Fruit fly (Drosophila melanogaster): ENCODE data around the gene Tango4.
A peak's percentile ranks its signal among the peaks of the same experiment; 100 is the strongest.

Gene Tango4

DNA sequence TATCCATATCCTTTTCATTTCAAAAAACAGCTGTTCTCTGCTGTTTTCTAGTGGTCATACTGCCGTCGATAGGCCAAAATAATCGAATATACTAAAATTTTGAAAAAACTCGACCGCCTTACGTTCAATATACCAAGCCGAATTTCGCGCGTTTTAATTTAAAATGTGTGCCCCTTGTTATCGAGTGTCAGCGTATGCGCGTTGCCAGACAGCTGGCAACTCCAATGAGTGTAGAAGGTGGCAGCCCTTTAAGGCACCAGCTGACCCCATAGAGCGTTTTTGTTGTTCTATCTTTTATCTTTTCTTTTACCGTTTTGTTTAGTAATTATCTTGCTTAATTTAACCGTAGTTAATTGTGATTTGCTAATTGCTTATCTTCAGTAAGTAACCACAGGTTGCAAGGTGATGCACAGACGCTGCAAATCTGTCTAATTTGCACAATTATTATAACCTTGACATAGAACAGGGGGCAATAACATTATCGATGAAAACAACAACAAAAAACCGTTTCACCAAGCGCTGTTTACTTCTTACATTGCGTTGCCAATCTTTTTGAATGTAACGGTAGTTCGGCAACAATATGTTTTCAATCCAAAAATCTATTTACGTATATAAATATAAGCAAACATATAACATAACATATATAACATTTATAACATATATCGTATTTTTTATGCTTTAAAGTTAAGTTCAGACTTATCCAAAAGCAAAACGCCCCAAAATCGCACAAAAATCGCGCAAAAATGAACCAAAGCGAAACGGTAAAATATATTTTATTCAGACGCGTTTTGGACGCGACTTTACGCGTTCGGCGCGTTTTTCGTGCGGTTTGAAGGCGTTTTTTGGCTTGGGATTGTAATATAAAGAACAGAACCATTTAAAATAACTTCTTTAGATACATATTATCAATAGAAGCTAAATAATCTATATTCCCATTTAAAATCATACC is 8.4 kb upstream of the Tango4 start, which contains the start of the genes CG1492 and regucalcin (continued):
- TF ChIP-seq Side (GFP tag; optimal IDR thresholded peaks at IDR 0.05) (no peak), bbx (GFP tag; IDR thresholded peaks at IDR 0.05; ENCODE audit: partially characterized antibody) (peak; percentile 32; the same call in 1 of the 2 replicates), Blimp-1 (GFP tag; optimal IDR thresholded peaks at IDR 0.05) (no peak), CG11398 (GFP tag; optimal IDR thresholded peaks at IDR 0.05) (no peak), gem (tag; optimal IDR thresholded peaks at IDR 0.05) (no peak), CG3407 (GFP tag; optimal IDR thresholded peaks at IDR 0.05) (no peak), CG17612 (GFP tag; IDR thresholded peaks at IDR 0.05) (no peak), CG7963 (GFP tag; IDR thresholded peaks at IDR 0.05; ENCODE audit: partially characterized antibody) (0 out of 3 replicates have a peak, but pooled peaks have one; percentile 15), CG10321 (GFP tag; IDR thresholded peaks at IDR 0.05) (no peak), Sox100B (GFP tag; optimal IDR thresholded peaks at IDR 0.05) (no peak), pita (GFP tag; optimal IDR thresholded peaks at IDR 0.05) (no peak), Sox102F (GFP tag; optimal IDR thresholded peaks at IDR 0.05) (no peak), bigmax (GFP tag; optimal IDR thresholded peaks at IDR 0.05) (no peak), dmrt11E (tag; optimal IDR thresholded peaks at IDR 0.05) (no peak), CG17385 (GFP tag; optimal IDR thresholded peaks at IDR 0.05) (no peak), HLH3B (GFP tag; IDR thresholded peaks at IDR 0.05) (no peak), CG14860 (GFP tag; IDR thresholded peaks at IDR 0.05; ENCODE audit: partially characterized antibody) (0 out of 3 replicates have a peak, but pooled peaks have one; percentile 36), Atf3 (GFP tag; optimal IDR thresholded peaks at IDR 0.05) (no peak), stwl (tag; optimal IDR thresholded peaks at IDR 0.05) (peak; percentile 56), hth (optimal IDR thresholded peaks at IDR 0.05) (no peak), CG18476 (GFP tag; optimal IDR thresholded peaks at IDR 0.05) (no peak), cas (GFP tag; IDR thresholded peaks at IDR 0.05) (no peak), CG10366 (GFP tag; IDR thresholded peaks at IDR 0.05) (no peak), NC2β (GFP tag; optimal IDR thresholded peaks at IDR 0.05) (no peak), CG12744 (GFP tag; optimal IDR thresholded peaks at IDR 0.05) (no peak), ERR (GFP tag; optimal IDR thresholded peaks at IDR 0.05) (peak; percentile 55), BtbVII (GFP tag; optimal IDR thresholded peaks at IDR 0.05) (no peak), fu2 (GFP tag; optimal IDR thresholded peaks at IDR 0.05) (no peak), CG6765 (GFP tag; optimal IDR thresholded peaks at IDR 0.05) (no peak), Doc2 (GFP tag; IDR thresholded peaks at IDR 0.05) (no peak), CG4328 (GFP tag; optimal IDR thresholded peaks at IDR 0.05) (no peak), CG15479 (GFP tag; optimal IDR thresholded peaks at IDR 0.05) (peak; percentile 50), CG13624 (GFP tag; optimal IDR thresholded peaks at IDR 0.05) (no peak), CG11696 (GFP tag; IDR thresholded peaks at IDR 0.05) (no peak), Ada2b (GFP tag; IDR thresholded peaks at IDR 0.05) (no peak), eyg (GFP tag; optimal IDR thresholded peaks at IDR 0.05) (no peak), CG13123 (GFP tag; optimal IDR thresholded peaks at IDR 0.05) (no peak), CG10543 (GFP tag; optimal IDR thresholded peaks at IDR 0.05) (no peak), ssp (GFP tag; IDR thresholded peaks at IDR 0.05) (no peak), CG30431 (GFP tag; optimal IDR thresholded peaks at IDR 0.05) (no peak), NC2α (GFP tag; optimal IDR thresholded peaks at IDR 0.05) (no peak), rib (GFP tag; IDR thresholded peaks at IDR 0.05) (no peak), CG6813 (GFP tag; optimal IDR thresholded peaks at IDR 0.05) (no peak), dysf (GFP tag; IDR thresholded peaks at IDR 0.05) (no peak), crp (GFP tag; optimal IDR thresholded peaks at IDR 0.05) (peak; percentile 67 to 94), zf30C (GFP tag; optimal IDR thresholded peaks at IDR 0.05) (no peak), crc (GFP tag; optimal IDR thresholded peaks at IDR 0.05) (no peak), dan (GFP tag; IDR thresholded peaks at IDR 0.05) (no peak), HHEX (GFP tag; optimal IDR thresholded peaks at IDR 0.05) (no peak)

All from whole organism, embryonic.